Worm (Caenorhabditis elegans): ENCODE data around the gene F43D2.3.

- no peak for TF ChIP-seq nhr-23 (tag; optimal IDR thresholded peaks at IDR 0.05)
- no peak for TF ChIP-seq lin-11 (tag; optimal IDR thresholded peaks at IDR 0.05)
- TF ChIP-seq egl-27 (tag; optimal IDR thresholded peaks at IDR 0.05), result no peak
- TF ChIP-seq unc-62 (GFP tag; optimal IDR thresholded peaks at IDR 0.05), result no peak
- no peak for TF ChIP-seq mdl-1 (tag; optimal IDR thresholded peaks at IDR 0.05)
- TF ChIP-seq nhr-11 (tag; optimal IDR thresholded peaks at IDR 0.05), result no peak
Measured at ce11 chrV:14642016-14642415, 10.3 kb downstream of the F43D2.3 start.

Measured in whole organism, L2 larva.